Worm (Caenorhabditis elegans) whole organism, late embryonic: ENCODE data around the gene E04F6.4.

Experiments
- hlh-8 ChIP-seq: sonication (generic microtip); optimal IDR thresholded peaks from 2 replicates; lab custom pipeline; 2016; ENCODE audit warnings: missing genotype, missing genetic modification characterization, missing compliant biosample characterization
- pha-4 ChIP-seq: fragments of 150-350 bp; optimal IDR thresholded peaks from 2 replicates; lab custom pipeline; 2018; ENCODE audit warnings: missing biosample characterization, missing genetic modification reagents, missing genetic modification characterization
- pqm-1 ChIP-seq: sonication (generic microtip); optimal IDR thresholded peaks from 2 replicates; lab custom pipeline; 2016; ENCODE audit warnings: missing genetic modification characterization, missing compliant biosample characterization
- unc-55 ChIP-seq: sonication (generic microtip); optimal IDR thresholded peaks from 2 replicates; lab custom pipeline; 2017; ENCODE audit warnings: missing biosample characterization, missing genetic modification reagents, missing genetic modification characterization

DNA sequence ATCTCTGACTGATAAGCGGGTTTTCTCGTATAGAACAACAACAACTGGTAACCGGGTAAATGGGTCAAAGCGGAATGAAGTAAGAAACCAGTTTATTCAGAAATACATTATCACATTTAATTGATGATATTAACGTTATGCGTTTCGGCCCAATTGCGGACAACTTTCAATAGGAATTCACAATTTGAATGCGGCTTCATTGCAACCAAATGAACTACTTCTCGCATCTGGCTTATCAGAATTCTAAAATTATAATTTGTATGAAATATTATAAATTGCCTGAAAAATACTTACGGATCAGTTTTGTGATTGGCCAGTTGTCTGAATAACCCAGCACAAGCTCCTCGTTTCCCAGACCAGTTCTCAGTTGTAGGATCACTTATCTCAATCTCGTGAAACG is 20.5 kb upstream of the E04F6.4 start, which contains the start of gene col-36:
- TF ChIP-seq pqm-1 (no peak), pha-4 (no peak), unc-55 (no peak), hlh-8 (no peak)
